Worm (Caenorhabditis elegans) whole organism, young adult: ENCODE results near the gene glb-14.

Experiments used
- F37B4.10 ChIP-seq: fragments of 200-800 bp; sonication (Bioruptor generic); IDR thresholded peaks from 2 replicates; pipeline ENCODE4 v1.3.6; 2022; ENCODE audit warnings: missing genetic modification characterization, missing compliant biosample characterization
- F39B2.1 ChIP-seq: fragments of 200-800 bp; sonication (Bioruptor generic); IDR thresholded peaks from 2 replicates; pipeline ENCODE4 v1.3.6; 2022; ENCODE audit warnings: missing genetic modification reagents, missing genetic modification characterization, missing compliant biosample characterization
- Y53F4B.3 ChIP-seq: fragments of 200-800 bp; sonication (Bioruptor generic); IDR thresholded peaks from 2 replicates; pipeline ENCODE4 v1.3.6; 2022; ENCODE audit warnings: missing genetic modification reagents, missing genetic modification characterization, missing compliant biosample characterization
- ccch-3 ChIP-seq: fragments of 200-800 bp; sonication (Bioruptor generic); optimal IDR thresholded peaks from 2 replicates; lab custom pipeline; 2018; ENCODE audit warnings: mild to moderate bottlenecking, missing genetic modification characterization, missing compliant biosample characterization
- ceh-58 ChIP-seq: fragments of 200-800 bp; sonication (Bioruptor generic); IDR thresholded peaks from 2 replicates; pipeline ENCODE4 v1.3.6; 2022; ENCODE audit warnings: missing genetic modification characterization, missing compliant biosample characterization
- die-1 ChIP-seq: sonication (generic microtip); optimal IDR thresholded peaks from 2 replicates; lab custom pipeline; 2016; ENCODE audit warnings: missing genotype, mild to moderate bottlenecking, missing genetic modification characterization, missing compliant biosample characterization
- hlh-26 ChIP-seq: fragments of 200-800 bp; sonication (Bioruptor generic); conservative IDR thresholded peaks from 2 replicates; pipeline ENCODE4 v1.3.6; 2022; ENCODE audit warnings: missing genetic modification reagents, missing genetic modification characterization, missing compliant biosample characterization
- hmg-1.2 ChIP-seq: fragments of 200-800 bp; sonication (Bioruptor generic); IDR thresholded peaks from 2 replicates; pipeline ENCODE4 v1.3.6; 2022; ENCODE audit warnings: missing genetic modification reagents, missing genetic modification characterization, missing compliant biosample characterization
- hsf-1 ChIP-seq: fragments of 200-800 bp; sonication (Bioruptor generic); IDR thresholded peaks from 2 replicates; pipeline ENCODE4 v1.3.6; 2022; ENCODE audit warnings: missing genetic modification reagents, missing genetic modification characterization, missing compliant biosample characterization
- lin-35 ChIP-seq, 3 experiments: fragments of 150-350 bp in 2 of 3; sonication (generic microtip) in 1 of 3; optimal IDR thresholded peaks; 2 replicates each; lab custom pipeline; 2014 to 2018; ENCODE audit warnings: missing biosample characterization in 3 of 3, missing genetic modification characterization in 3 of 3, missing genetic modification reagents in 3 of 3
- lin-40 ChIP-seq: sonication (generic microtip); optimal IDR thresholded peaks from 2 replicates; lab custom pipeline; 2016; ENCODE audit warnings: missing genetic modification characterization, mild to moderate bottlenecking, missing compliant biosample characterization, missing genotype, missing genetic modification reagents
- nhr-90 ChIP-seq: sonication (generic microtip); optimal IDR thresholded peaks from 2 replicates; lab custom pipeline; 2016; ENCODE audit warnings: missing genotype, mild to moderate bottlenecking, missing genetic modification characterization, missing compliant biosample characterization
- pha-4 ChIP-seq: fragments of 150-350 bp; sonication (generic microtip); optimal IDR thresholded peaks from 2 replicates; lab custom pipeline; 2014; ENCODE audit warnings: missing biosample characterization, missing genetic modification reagents, missing genetic modification characterization
- unc-130 ChIP-seq: sonication (generic microtip); optimal IDR thresholded peaks from 2 replicates; lab custom pipeline; 2016; ENCODE audit warnings: missing genetic modification reagents, missing genetic modification characterization, missing compliant biosample characterization

- no peak for TF ChIP-seq F37B4.10 (GFP tag; lab: Robert Waterston, UW)
- TF ChIP-seq hmg-1.2, result no peak
- TF ChIP-seq F39B2.1 (GFP tag; lab: Robert Waterston, UW), result no peak
- no peak for TF ChIP-seq die-1 (tag; lab: Kevin White, UChicago)
- no peak for TF ChIP-seq Y53F4B.3 (GFP tag; lab: Robert Waterston, UW)
- no peak for TF ChIP-seq lin-35 (GFP tag; optimal IDR thresholded peaks at IDR 0.05; lab: Kevin White, UChicago)
- TF ChIP-seq unc-130 (GFP tag; lab: Kevin White, UChicago), result no peak
- no peak for TF ChIP-seq nhr-90 (tag; lab: Kevin White, UChicago)
- no peak for TF ChIP-seq hlh-26 (GFP tag; lab: Robert Waterston, UW)
- TF ChIP-seq ceh-58 (GFP tag; lab: Robert Waterston, UW), result no peak
- TF ChIP-seq lin-40 (tag; lab: Kevin White, UChicago), result no peak
- TF ChIP-seq pha-4, result no peak
- no peak for TF ChIP-seq ccch-3 (GFP tag; lab: Kevin White, UChicago)
- TF ChIP-seq hsf-1 (GFP tag; lab: Robert Waterston, UW), result no peak
These were observed 24.9 kb downstream of the glb-14 start for ce11 chrV:15519845-15520244.
